Fruit fly (Drosophila melanogaster) whole organism, wandering third instar larva: ENCODE results near the gene CG6761.

Experiments
- Abd-B ChIP-seq: fragments of >200 bp; optimal IDR thresholded peaks from 2 replicates; lab custom pipeline; 2017; ENCODE audit warnings: missing biosample characterization, missing genetic modification characterization
- CrebA ChIP-seq: fragments of 200-800 bp; sonication (Bioruptor generic); optimal IDR thresholded peaks from 2 replicates; lab custom pipeline; 2016; ENCODE audit warnings: missing biosample characterization, mild to moderate bottlenecking, missing genetic modification characterization, borderline replicate concordance
- Dif ChIP-seq: fragments of 200-275, 200-300 bp; sonication (Bioruptor generic); optimal IDR thresholded peaks from 2 replicates; lab custom pipeline; 2018; ENCODE audit warnings: missing biosample characterization, missing genetic modification characterization; ENCODE audit not compliant: partially characterized antibody
- Hr78 ChIP-seq: fragments of >200 bp; optimal IDR thresholded peaks from 2 replicates; lab custom pipeline; 2017; ENCODE audit warnings: missing biosample characterization, missing genetic modification characterization
- Hr83 ChIP-seq: fragments of 200-300 bp; sonication (Bioruptor generic); optimal IDR thresholded peaks from 2 replicates; lab custom pipeline; 2016; ENCODE audit warnings: missing biosample characterization, mild to moderate bottlenecking, missing genetic modification characterization, moderate library complexity; ENCODE audit not compliant: poor library complexity, severe bottlenecking
- Myc ChIP-seq: fragments of >200 bp; optimal IDR thresholded peaks from 2 replicates; lab custom pipeline; 2017
- brk ChIP-seq: fragments of 200-800 bp; sonication (Bioruptor generic); optimal IDR thresholded peaks from 2 replicates; lab custom pipeline; 2016; ENCODE audit warnings: missing biosample characterization, mild to moderate bottlenecking, missing genetic modification characterization
- dmrt93B ChIP-seq: fragments of 200-800 bp; sonication (Bioruptor generic); optimal IDR thresholded peaks from 2 replicates; lab custom pipeline; 2018; ENCODE audit warnings: missing biosample characterization, mild to moderate bottlenecking, missing genetic modification characterization
- dsf ChIP-seq: sonication (Bioruptor generic); optimal IDR thresholded peaks from 2 replicates; lab custom pipeline; 2016; ENCODE audit warnings: missing biosample characterization, missing genetic modification characterization, borderline replicate concordance
- h ChIP-seq: fragments of 200-800 bp; sonication (Bioruptor generic); optimal IDR thresholded peaks from 3 replicates; lab custom pipeline; 2016; ENCODE audit warnings: missing biosample characterization, mild to moderate bottlenecking, missing genetic modification characterization
- jim ChIP-seq: fragments of 175-275, 200-325 bp; sonication (Bioruptor generic); optimal IDR thresholded peaks from 2 replicates; lab custom pipeline; 2016; ENCODE audit warnings: missing biosample characterization, mild to moderate bottlenecking, missing genetic modification characterization
- psq ChIP-seq: fragments of 200-800 bp; sonication (Bioruptor generic); optimal IDR thresholded peaks from 3 replicates; lab custom pipeline; 2017; ENCODE audit warnings: missing biosample characterization, mild to moderate bottlenecking, missing genetic modification characterization, moderate library complexity
- sv ChIP-seq: fragments of 200-800 bp; sonication (Bioruptor generic); optimal IDR thresholded peaks from 3 replicates; lab custom pipeline; 2016; ENCODE audit warnings: missing biosample characterization, missing genetic modification characterization

DNA sequence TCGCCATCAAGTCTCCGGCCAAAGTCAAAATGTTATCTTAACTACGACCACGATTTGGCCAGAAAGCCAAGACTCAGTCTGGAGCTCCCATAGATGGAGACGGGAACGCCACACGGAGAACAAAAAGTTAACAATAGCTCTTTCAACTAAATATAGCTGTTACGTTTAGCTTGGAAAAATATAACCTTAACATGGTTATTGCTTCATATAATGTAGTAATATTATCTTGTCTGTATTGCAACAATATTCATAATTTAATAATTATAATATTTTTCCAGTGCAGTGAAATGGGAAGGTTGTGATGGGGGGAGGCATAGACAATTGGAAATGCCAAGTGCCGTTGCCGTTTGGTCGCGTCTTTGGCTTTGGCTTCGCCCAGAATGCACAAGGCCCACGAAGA, 42.0 kb upstream of the CG6761 start:
- TF ChIP-seq CrebA (GFP tag; lab: Kevin White, UChicago), result no peak
- no peak for TF ChIP-seq Abd-B
- no peak for TF ChIP-seq Hr83 (GFP tag; lab: Kevin White, UChicago)
- no peak for TF ChIP-seq dsf (GFP tag; lab: Kevin White, UChicago)
- TF ChIP-seq Myc (lab: Kevin White, UChicago), result no peak
- no peak for TF ChIP-seq psq (GFP tag; lab: Kevin White, UChicago)
- TF ChIP-seq jim (GFP tag; lab: Kevin White, UChicago), result no peak
- TF ChIP-seq Dif (GFP tag; lab: Kevin White, UChicago), result no peak
- TF ChIP-seq h (GFP tag; lab: Kevin White, UChicago), result no peak
- TF ChIP-seq Hr78 (GFP tag; lab: Kevin White, UChicago), result no peak
- no peak for TF ChIP-seq sv (GFP tag; lab: Kevin White, UChicago)
- no peak for TF ChIP-seq dmrt93B (GFP tag; lab: Kevin White, UChicago)
- no peak for TF ChIP-seq brk (GFP tag; lab: Kevin White, UChicago)
